Fruit fly (Drosophila melanogaster) whole organism, embryonic: ENCODE results near the gene Sc2.

Experiments
- Antp ChIP-seq: fragments of 200-800 bp; sonication (Bioruptor generic); optimal IDR thresholded peaks from 3 replicates; lab custom pipeline; 2016; ENCODE audit warnings: missing biosample characterization, missing genetic modification characterization
- B-H2 ChIP-seq: fragments of 200-800 bp; sonication (Bioruptor generic); optimal IDR thresholded peaks from 2 replicates; lab custom pipeline; 2018; ENCODE audit warnings: missing biosample characterization, mild to moderate bottlenecking, missing genetic modification characterization
- CG13296 ChIP-seq: fragments of 200-800 bp; sonication (Bioruptor generic); optimal IDR thresholded peaks from 3 replicates; lab custom pipeline; 2018; ENCODE audit warnings: missing biosample characterization, mild to moderate bottlenecking, missing genetic modification characterization
- CG14014 ChIP-seq: fragments of 200-800 bp; sonication (Bioruptor generic); IDR thresholded peaks from 2 replicates; pipeline ENCODE4 v1.3.6; 2022; ENCODE audit warnings: missing biosample characterization, missing genetic modification characterization
- CG15269 ChIP-seq: fragments of 200-800 bp; sonication (Bioruptor generic); optimal IDR thresholded peaks from 2 replicates; lab custom pipeline; 2018; ENCODE audit warnings: missing biosample characterization, mild to moderate bottlenecking, missing genetic modification characterization, moderate library complexity
- CG18262 ChIP-seq: fragments of 200-800 bp; optimal IDR thresholded peaks from 3 replicates; lab custom pipeline; 2019; ENCODE audit warnings: missing biosample characterization, mild to moderate bottlenecking, missing genetic modification characterization, moderate library complexity
- CG31441 ChIP-seq: fragments of 200-800 bp; sonication (Bioruptor generic); IDR thresholded peaks from 2 replicates; pipeline ENCODE4 v1.3.6; 2022; ENCODE audit warnings: missing biosample characterization, missing genetic modification characterization
- CG3838 ChIP-seq: fragments of 200-800 bp; sonication (Bioruptor generic); optimal IDR thresholded peaks from 3 replicates; lab custom pipeline; 2016; ENCODE audit warnings: missing biosample characterization, missing genetic modification characterization
- CG4404 ChIP-seq: fragments of 200-800 bp; sonication (Bioruptor generic); IDR thresholded peaks from 2 replicates; pipeline ENCODE4 v1.3.6; 2022; ENCODE audit warnings: missing biosample characterization, missing genetic modification characterization
- CG4820 ChIP-seq: fragments of 200-800 bp; sonication (Bioruptor generic); optimal IDR thresholded peaks from 3 replicates; lab custom pipeline; 2016; ENCODE audit warnings: missing biosample characterization, missing genetic modification characterization
- CG4854 ChIP-seq: fragments of 200-800 bp; sonication (Bioruptor generic); optimal IDR thresholded peaks from 2 replicates; lab custom pipeline; 2016; ENCODE audit warnings: missing biosample characterization, missing genetic modification characterization, inconsistent platforms
- CG6272 ChIP-seq: fragments of 200-800 bp; sonication (Bioruptor generic); IDR thresholded peaks from 2 replicates; pipeline ENCODE4 v1.3.6; 2022; ENCODE audit warnings: missing biosample characterization, missing genetic modification characterization
- CG6689 ChIP-seq: fragments of 200-800 bp; sonication (Bioruptor generic); IDR thresholded peaks from 2 replicates; pipeline ENCODE4 v1.3.6; 2022; ENCODE audit warnings: missing biosample characterization, missing genetic modification characterization
- CG8290 ChIP-seq, 3 experiments: fragments of 200-800 bp; sonication (Bioruptor generic); optimal IDR thresholded peaks; 2 replicates each; lab custom pipeline; 2016 to 2019; ENCODE audit warnings: missing biosample characterization in 3 of 3, missing genetic modification characterization in 3 of 3, mild to moderate bottlenecking in 2 of 3, moderate library complexity in 1 of 3
- Chrac-16 ChIP-seq: fragments of 200-800 bp; sonication (Bioruptor generic); optimal IDR thresholded peaks from 3 replicates; lab custom pipeline; 2016; ENCODE audit warnings: missing biosample characterization, missing genetic modification characterization
- Fer1 ChIP-seq: fragments of 200-800 bp; sonication (Bioruptor generic); optimal IDR thresholded peaks from 2 replicates; lab custom pipeline; 2017; ENCODE audit warnings: missing biosample characterization, mild to moderate bottlenecking, missing genetic modification characterization
- Med ChIP-seq: fragments of 200-800 bp; sonication (Bioruptor generic); peaks from one replicate; lab custom pipeline; 2016; ENCODE audit warnings: missing biosample characterization, missing genetic modification characterization, mild to moderate bottlenecking, inconsistent platforms, moderate library complexity
- Nf-YC ChIP-seq: fragments of 200-800 bp; optimal IDR thresholded peaks from 3 replicates; lab custom pipeline; 2019; ENCODE audit warnings: missing biosample characterization, mild to moderate bottlenecking, missing genetic modification characterization, moderate library complexity
- Sox100B ChIP-seq: fragments of 200-800 bp; sonication (Bioruptor generic); optimal IDR thresholded peaks from 3 replicates; lab custom pipeline; 2018; ENCODE audit warnings: missing biosample characterization, mild to moderate bottlenecking, missing genetic modification characterization
- Trl ChIP-seq, 3 experiments: fragments of >200 bp in 2 of 3; fragments of 200-800 bp in 1 of 3; sonication (Bioruptor generic) in 1 of 3; optimal IDR thresholded peaks; 2 replicates in 1 of 3; 3 replicates in 2 of 3; lab custom pipeline; 2016 to 2017; ENCODE audit warnings: missing biosample characterization in 1 of 3, missing genetic modification characterization in 1 of 3
- Xrp1 ChIP-seq: fragments of 200-800 bp; sonication (Bioruptor generic); IDR thresholded peaks from 2 replicates; pipeline ENCODE4 v1.3.6; 2022; ENCODE audit warnings: missing biosample characterization, missing genetic modification characterization
- YL-1 ChIP-seq: fragments of 200-800 bp; sonication (Bioruptor generic); optimal IDR thresholded peaks from 3 replicates; lab custom pipeline; 2017; ENCODE audit warnings: missing biosample characterization, mild to moderate bottlenecking, missing genetic modification characterization
- ato ChIP-seq: fragments of 200-800 bp; sonication (Bioruptor generic); IDR thresholded peaks from 2 replicates; pipeline ENCODE4 v1.3.6; 2022; ENCODE audit warnings: missing biosample characterization, missing genetic modification characterization; ENCODE audit not compliant: partially characterized antibody
- chinmo ChIP-seq: fragments of 200-800 bp; sonication (Bioruptor generic); IDR thresholded peaks from 4 replicates; pipeline ENCODE4 v1.3.6; 2022; ENCODE audit warnings: missing biosample characterization, missing genetic modification characterization; ENCODE audit not compliant: partially characterized antibody
- dmrt11E ChIP-seq: fragments of 200-800 bp; sonication (Bioruptor generic); optimal IDR thresholded peaks from 3 replicates; lab custom pipeline; 2018; ENCODE audit warnings: missing biosample characterization, mild to moderate bottlenecking, missing genetic modification characterization, moderate library complexity
- exex ChIP-seq: fragments of 200-800 bp; sonication (Bioruptor generic); optimal IDR thresholded peaks from 4 replicates; lab custom pipeline; 2018; ENCODE audit warnings: missing biosample characterization, mild to moderate bottlenecking, missing genetic modification characterization, moderate library complexity
- fd96Cb ChIP-seq: fragments of 200-800 bp; sonication (Bioruptor generic); optimal IDR thresholded peaks from 2 replicates; lab custom pipeline; 2018; ENCODE audit warnings: missing biosample characterization, mild to moderate bottlenecking, missing genetic modification characterization, moderate library complexity
- grn ChIP-seq: fragments of 200-800 bp; sonication (Bioruptor generic); optimal IDR thresholded peaks from 3 replicates; lab custom pipeline; 2017; ENCODE audit warnings: missing biosample characterization, missing genetic modification characterization
- gro ChIP-seq: fragments of 200-800 bp; sonication (Bioruptor generic); optimal IDR thresholded peaks from 2 replicates; lab custom pipeline; 2016; ENCODE audit warnings: missing biosample characterization, missing genetic modification characterization
- gsb ChIP-seq: fragments of 200-800 bp; sonication (Bioruptor generic); IDR thresholded peaks from 2 replicates; pipeline ENCODE4 v1.3.6; 2022; ENCODE audit warnings: missing biosample characterization, missing genetic modification characterization
- ham ChIP-seq: fragments of 200-800 bp; sonication (Bioruptor generic); IDR thresholded peaks from 2 replicates; pipeline ENCODE4 v1.3.6; 2022; ENCODE audit warnings: missing biosample characterization, missing genetic modification characterization
- kah ChIP-seq: fragments of 200-800 bp; sonication (Bioruptor generic); optimal IDR thresholded peaks from 2 replicates; lab custom pipeline; 2018; ENCODE audit warnings: missing biosample characterization, mild to moderate bottlenecking, missing genetic modification characterization
- mirr ChIP-seq: fragments of 200-800 bp; sonication (Bioruptor generic); optimal IDR thresholded peaks from 3 replicates; lab custom pipeline; 2018; ENCODE audit warnings: missing biosample characterization, mild to moderate bottlenecking, missing genetic modification characterization
- odd ChIP-seq: fragments of 200-800 bp; sonication (Bioruptor generic); optimal IDR thresholded peaks from 2 replicates; lab custom pipeline; 2017; ENCODE audit warnings: missing biosample characterization, mild to moderate bottlenecking, missing genetic modification characterization
- onecut ChIP-seq: fragments of 200-800 bp; sonication (Bioruptor generic); IDR thresholded peaks from 2 replicates; pipeline ENCODE4 v1.3.6; 2022; ENCODE audit warnings: missing biosample characterization, missing genetic modification characterization
- pan ChIP-seq, 4 experiments: fragments of >200 bp in 3 of 4; fragments of 200-800 bp in 1 of 4; sonication (Bioruptor generic) in 1 of 4; optimal IDR thresholded peaks in 3 of 4; IDR thresholded peaks in 1 of 4; 2 replicates each; pipeline versions ENCODE4 v1.3.6 to Lab custom; 2017 to 2022; ENCODE audit warnings: missing biosample characterization in 2 of 4, missing genetic modification characterization in 2 of 4, mixed read lengths in 1 of 4
- pnt ChIP-seq: fragments of 200-800 bp; sonication (Bioruptor generic); optimal IDR thresholded peaks from 3 replicates; lab custom pipeline; 2016; ENCODE audit warnings: missing biosample characterization, missing genetic modification characterization
- psq ChIP-seq: fragments of 200-800 bp; sonication (Bioruptor generic); optimal IDR thresholded peaks from 2 replicates; lab custom pipeline; 2017; ENCODE audit warnings: missing biosample characterization, missing genetic modification characterization
- pzg ChIP-seq: fragments of 200-800 bp; sonication (Bioruptor generic); optimal IDR thresholded peaks from 3 replicates; lab custom pipeline; 2018; ENCODE audit warnings: missing biosample characterization, mild to moderate bottlenecking, missing genetic modification characterization, moderate library complexity
- ranshi ChIP-seq: fragments of 200-800 bp; sonication (Bioruptor generic); IDR thresholded peaks from 2 replicates; pipeline ENCODE4 v1.3.6; 2022; ENCODE audit warnings: missing biosample characterization, missing genetic modification characterization
- scrt ChIP-seq: fragments of 200-800 bp; sonication (Bioruptor generic); optimal IDR thresholded peaks from 2 replicates; lab custom pipeline; 2018; ENCODE audit warnings: missing biosample characterization, mild to moderate bottlenecking, missing genetic modification characterization, moderate library complexity
- sens ChIP-seq: fragments of 200-800 bp; sonication (Bioruptor generic); peaks from one replicate; lab custom pipeline; 2016; ENCODE audit warnings: missing biosample characterization, missing genetic modification characterization
- seq ChIP-seq: fragments of 200-800 bp; sonication (Bioruptor generic); IDR thresholded peaks from 2 replicates; pipeline ENCODE4 v1.3.6; 2022; ENCODE audit warnings: missing biosample characterization, missing genetic modification characterization
- sima ChIP-seq: fragments of 200-800 bp; sonication (Bioruptor generic); optimal IDR thresholded peaks from 2 replicates; lab custom pipeline; 2016; ENCODE audit warnings: missing biosample characterization, missing genetic modification characterization
- sug ChIP-seq: fragments of 200-800 bp; optimal IDR thresholded peaks from 2 replicates; lab custom pipeline; 2019; ENCODE audit warnings: missing biosample characterization, mild to moderate bottlenecking, missing genetic modification characterization, moderate library complexity
- tio ChIP-seq: fragments of 200-800 bp; sonication (Bioruptor generic); optimal IDR thresholded peaks from 2 replicates; lab custom pipeline; 2017; ENCODE audit warnings: missing biosample characterization, missing genetic modification characterization, inconsistent platforms
- tna ChIP-seq: fragments of 200-800 bp; sonication (Bioruptor generic); IDR thresholded peaks from 2 replicates; pipeline ENCODE4 v1.3.6; 2022; ENCODE audit warnings: missing biosample characterization, missing genetic modification characterization; ENCODE audit not compliant: partially characterized antibody
- toy ChIP-seq: fragments of 200-800 bp; sonication (Bioruptor generic); IDR thresholded peaks from 2 replicates; pipeline ENCODE4 v1.3.6; 2022; ENCODE audit warnings: missing biosample characterization, missing genetic modification characterization

Sc2 gene

dm6 chr3L:3928943-3929785 lies 25.9 kb downstream of the Sc2 start (continued):
- TF ChIP-seq Trl (optimal IDR thresholded peaks at IDR 0.05; lab: Kevin White, UChicago): no peak
- no peak for TF ChIP-seq Trl (GFP tag; optimal IDR thresholded peaks at IDR 0.05; lab: Kevin White, UChicago)
- TF ChIP-seq pzg (GFP tag; lab: Kevin White, UChicago): no peak
- TF ChIP-seq Antp: no peak
- TF ChIP-seq CG8290 (GFP tag; optimal IDR thresholded peaks at IDR 0.05; lab: Kevin White, UChicago): no peak
- peak in 1 of 2 experiments; percentile 43 for TF ChIP-seq CG8290 (tag; optimal IDR thresholded peaks at IDR 0.05; lab: Kevin White, UChicago)
- TF ChIP-seq pan (optimal IDR thresholded peaks at IDR 0.05; lab: Kevin White, UChicago): no peak
- no peak for TF ChIP-seq pan (GFP tag; optimal IDR thresholded peaks at IDR 0.05 in 1 of 2, IDR thresholded peaks at IDR 0.05 in 1 of 2)
- TF ChIP-seq mirr (GFP tag; lab: Kevin White, UChicago): peak; percentile 85
- no peak for TF ChIP-seq tna (GFP tag; lab: Robert Waterston, UW)
- TF ChIP-seq ham (GFP tag; lab: Robert Waterston, UW): 0 out of 2 replicates have a peak, but pooled peaks have one; percentile 48
- TF ChIP-seq Chrac-16: no peak
- no peak for TF ChIP-seq seq
- TF ChIP-seq chinmo (GFP tag; lab: Robert Waterston, UW): peak; percentile 35; the same call in 1 of the 4 replicates
- peak; percentile 21 for TF ChIP-seq Med (GFP tag; lab: Kevin White, UChicago)
- no peak for TF ChIP-seq Nf-YC (tag; lab: Kevin White, UChicago)
- TF ChIP-seq sima (GFP tag; lab: Kevin White, UChicago): no peak
- TF ChIP-seq odd (GFP tag; lab: Kevin White, UChicago): no peak
- TF ChIP-seq sug: peak; percentile 74
- TF ChIP-seq CG6689 (GFP tag; lab: Robert Waterston, UW): no peak
- TF ChIP-seq Fer1 (GFP tag; lab: Kevin White, UChicago): peak; percentile 29
- no peak for TF ChIP-seq toy (GFP tag; lab: Robert Waterston, UW)
- TF ChIP-seq CG15269: no peak
- no peak for TF ChIP-seq ranshi (GFP tag; lab: Robert Waterston, UW)
- no peak for TF ChIP-seq CG3838 (GFP tag; lab: Kevin White, UChicago)
- no peak for TF ChIP-seq scrt (GFP tag; lab: Kevin White, UChicago)
- TF ChIP-seq Xrp1: no peak
- no peak for TF ChIP-seq ato
- TF ChIP-seq grn (GFP tag; lab: Kevin White, UChicago): peak; percentile 99
- TF ChIP-seq CG4404 (GFP tag; lab: Robert Waterston, UW): no peak
- TF ChIP-seq dmrt11E (tag; lab: Kevin White, UChicago): no peak
- TF ChIP-seq CG14014 (GFP tag; lab: Robert Waterston, UW): no peak
- peak; percentile 82 for TF ChIP-seq exex (tag; lab: Kevin White, UChicago)
- TF ChIP-seq gsb (GFP tag; lab: Robert Waterston, UW): no peak
- TF ChIP-seq psq: no peak
- no peak for TF ChIP-seq CG18262
- TF ChIP-seq CG13296 (GFP tag; lab: Kevin White, UChicago): no peak
- TF ChIP-seq pnt (GFP tag; lab: Kevin White, UChicago): no peak
- TF ChIP-seq CG31441 (GFP tag; lab: Robert Waterston, UW): no peak
- no peak for TF ChIP-seq CG4854 (GFP tag; lab: Kevin White, UChicago)
- no peak for TF ChIP-seq sens (GFP tag; lab: Kevin White, UChicago)
- no peak for TF ChIP-seq Sox100B (GFP tag; lab: Kevin White, UChicago)
- no peak for TF ChIP-seq CG6272 (GFP tag; lab: Robert Waterston, UW)
- no peak for TF ChIP-seq fd96Cb
- peak; percentile 17 for TF ChIP-seq gro (GFP tag; lab: Kevin White, UChicago)
- TF ChIP-seq kah: no peak
- TF ChIP-seq B-H2 (GFP tag; lab: Kevin White, UChicago): peak; percentile 9
- no peak for TF ChIP-seq CG4820 (GFP tag; lab: Kevin White, UChicago)
- TF ChIP-seq onecut (GFP tag; lab: Robert Waterston, UW): no peak
- TF ChIP-seq tio (GFP tag; lab: Kevin White, UChicago): no peak
- no peak for TF ChIP-seq YL-1 (GFP tag; lab: Kevin White, UChicago)
